Fruit fly (Drosophila melanogaster) whole organism, wandering third instar larva: ENCODE results near the gene CheA29a.

Experiments
- Abd-B ChIP-seq: fragments of >200 bp; optimal IDR thresholded peaks from 2 replicates; lab custom pipeline; 2017; ENCODE audit warnings: missing biosample characterization, missing genetic modification characterization
- CG9705 ChIP-seq: fragments of 200-800 bp; sonication (Bioruptor generic); optimal IDR thresholded peaks from 2 replicates; lab custom pipeline; 2018; ENCODE audit warnings: missing biosample characterization, mild to moderate bottlenecking, missing genetic modification characterization
- jim ChIP-seq: fragments of 175-275, 200-325 bp; sonication (Bioruptor generic); optimal IDR thresholded peaks from 2 replicates; lab custom pipeline; 2016; ENCODE audit warnings: missing biosample characterization, mild to moderate bottlenecking, missing genetic modification characterization

dm6 chr2L:8517256-8517694, 40.1 kb downstream of the CheA29a start, which contains the start of the genes mRpL51 and Uba4:
- TF ChIP-seq Abd-B (GFP tag; lab: Kevin White, UChicago) = no peak
- TF ChIP-seq CG9705 (GFP tag; lab: Kevin White, UChicago) = no peak
- TF ChIP-seq jim (GFP tag; lab: Kevin White, UChicago) = no peak
